Worm (Caenorhabditis elegans) whole organism, early embryonic: ENCODE results near the gene ZK1010.12.

Source experiments
- B0310.2 ChIP-seq: sonication (generic microtip); optimal IDR thresholded peaks from 2 replicates; lab custom pipeline; 2016; ENCODE audit warnings: mild to moderate bottlenecking, missing genetic modification characterization, missing compliant biosample characterization
- F13C5.2 ChIP-seq: sonication (generic microtip); optimal IDR thresholded peaks from 2 replicates; lab custom pipeline; 2017; ENCODE audit warnings: mild to moderate bottlenecking, missing genetic modification characterization, inconsistent platforms, missing compliant biosample characterization
- aly-1 ChIP-seq: sonication (generic microtip); optimal IDR thresholded peaks from 2 replicates; lab custom pipeline; 2016; ENCODE audit warnings: missing genetic modification characterization, missing compliant biosample characterization
- ama-1 ChIP-seq: fragments of 150-350 bp; optimal IDR thresholded peaks from 2 replicates; lab custom pipeline; 2014
- ceh-13 ChIP-seq: fragments of 200-800 bp; sonication (Bioruptor generic); optimal IDR thresholded peaks from 2 replicates; lab custom pipeline; 2018; ENCODE audit warnings: mild to moderate bottlenecking, missing genetic modification characterization, missing compliant biosample characterization
- ceh-36 ChIP-seq: sonication (generic microtip); optimal IDR thresholded peaks from 2 replicates; lab custom pipeline; 2016; ENCODE audit warnings: missing genetic modification characterization, inconsistent platforms, missing compliant biosample characterization
- ets-7 ChIP-seq: sonication (generic microtip); optimal IDR thresholded peaks from 2 replicates; lab custom pipeline; 2016; ENCODE audit warnings: missing genotype, missing genetic modification characterization, missing compliant biosample characterization
- flt-1 ChIP-seq: fragments of 200-800 bp; sonication (Bioruptor generic); IDR thresholded peaks from 2 replicates; pipeline ENCODE4 v1.3.6; 2022; ENCODE audit warnings: missing genetic modification characterization, missing compliant biosample characterization
- hmbx-1 ChIP-seq: sonication (generic microtip); optimal IDR thresholded peaks from 2 replicates; lab custom pipeline; 2016; ENCODE audit warnings: mild to moderate bottlenecking, missing genetic modification characterization, missing compliant biosample characterization
- hmg-4 ChIP-seq: fragments of 200-800 bp; sonication (Bioruptor generic); optimal IDR thresholded peaks from 2 replicates; lab custom pipeline; 2018; ENCODE audit warnings: mild to moderate bottlenecking, missing genetic modification characterization, missing compliant biosample characterization
- hnd-1 ChIP-seq: sonication (generic microtip); optimal IDR thresholded peaks from 2 replicates; lab custom pipeline; 2016; ENCODE audit warnings: missing genetic modification characterization, missing compliant biosample characterization
- pes-1 ChIP-seq: fragments of 200-800 bp; sonication (Bioruptor generic); IDR thresholded peaks from 2 replicates; pipeline ENCODE4 v1.3.6; 2022; ENCODE audit warnings: missing genetic modification reagents, missing genetic modification characterization, missing compliant biosample characterization
- scrt-1 ChIP-seq: fragments of 200-800 bp; sonication (Bioruptor generic); IDR thresholded peaks from 2 replicates; pipeline ENCODE4 v1.3.6; 2022; ENCODE audit warnings: missing genetic modification characterization, missing compliant biosample characterization
- sea-1 ChIP-seq: fragments of 200-800 bp; sonication (Bioruptor generic); conservative IDR thresholded peaks from 2 replicates; pipeline ENCODE4 v1.3.6; 2022; ENCODE audit warnings: missing genetic modification characterization, missing compliant biosample characterization
- tbx-11 ChIP-seq: fragments of 200-800 bp; sonication (Bioruptor generic); IDR thresholded peaks from 2 replicates; pipeline ENCODE4 v1.3.6; 2022; ENCODE audit warnings: missing genetic modification characterization, missing compliant biosample characterization
- tbx-37 ChIP-seq: fragments of 200-800 bp; sonication (Bioruptor generic); conservative IDR thresholded peaks from 2 replicates; pipeline ENCODE4 v1.3.6; 2022; ENCODE audit warnings: missing genetic modification reagents, missing genetic modification characterization, missing compliant biosample characterization
- tra-4 ChIP-seq: sonication (generic microtip); optimal IDR thresholded peaks from 2 replicates; lab custom pipeline; 2017; ENCODE audit warnings: missing genetic modification characterization, missing compliant biosample characterization

ZK1010.12 gene

ce11 chrIII:13018619-13019018 lies 27.5 kb downstream of the ZK1010.12 start, which contains the start of gene col-98:
TSS of gene col-98 (plus strand) at chrIII:13019008.
- TF ChIP-seq ceh-13 (GFP tag; lab: Kevin White, UChicago): no peak
- TF ChIP-seq ama-1 (lab: Kevin White, UChicago): no peak
- no peak for TF ChIP-seq pes-1
- TF ChIP-seq ceh-36: no peak
- TF ChIP-seq hmg-4: no peak
- TF ChIP-seq hnd-1 (tag; lab: Kevin White, UChicago): no peak
- TF ChIP-seq scrt-1 (GFP tag; lab: Robert Waterston, UW): no peak
- TF ChIP-seq aly-1 (tag; lab: Kevin White, UChicago): no peak
- no peak for TF ChIP-seq tbx-11 (GFP tag; lab: Robert Waterston, UW)
- no peak for TF ChIP-seq B0310.2 (tag; lab: Kevin White, UChicago)
- no peak for TF ChIP-seq flt-1 (GFP tag; lab: Robert Waterston, UW)
- TF ChIP-seq hmbx-1: no peak
- TF ChIP-seq ets-7 (tag; lab: Kevin White, UChicago): no peak
- no peak for TF ChIP-seq F13C5.2
- TF ChIP-seq tra-4 (tag; lab: Kevin White, UChicago): no peak
- no peak for TF ChIP-seq sea-1

ce11 chrIII:13019547-13020098 lies 28.5 kb downstream of the ZK1010.12 start:
- TF ChIP-seq ets-7 (tag; lab: Kevin White, UChicago): no peak
- no peak for TF ChIP-seq hmg-4
- TF ChIP-seq sea-1: no peak
- TF ChIP-seq aly-1 (tag; lab: Kevin White, UChicago): no peak

- TF ChIP-seq ets-7 (tag; lab: Kevin White, UChicago) (no peak), hmg-4 (no peak), hnd-1 (tag; lab: Kevin White, UChicago) (no peak), tbx-37 (no peak), tra-4 (tag; lab: Kevin White, UChicago) (no peak), tbx-11 (GFP tag; lab: Robert Waterston, UW) (no peak), sea-1 (no peak)
Observed at ce11 chrIII:13020741-13021140, 29.6 kb downstream of the ZK1010.12 start, which contains the start of gene cyp-13A11. TSS of gene cyp-13A11 (plus strand) at chrIII:13021006.

ce11 chrIII:13024281-13024680 lies 33.2 kb downstream of the ZK1010.12 start, which contains the start of gene cyp-13A12:
TSS of gene cyp-13A12 (plus strand) at chrIII:13024547.
- TF ChIP-seq tra-4 (tag; lab: Kevin White, UChicago) (no peak), scrt-1 (GFP tag; lab: Robert Waterston, UW) (no peak), tbx-11 (GFP tag; lab: Robert Waterston, UW) (no peak), B0310.2 (tag; lab: Kevin White, UChicago) (no peak), ets-7 (tag; lab: Kevin White, UChicago) (no peak), tbx-37 (no peak), flt-1 (GFP tag; lab: Robert Waterston, UW) (no peak), hnd-1 (tag; lab: Kevin White, UChicago) (no peak), sea-1 (no peak), hmbx-1 (no peak), pes-1 (no peak), aly-1 (tag; lab: Kevin White, UChicago) (no peak), ceh-13 (GFP tag; lab: Kevin White, UChicago) (no peak), F13C5.2 (no peak), ceh-36 (no peak), ama-1 (lab: Kevin White, UChicago) (no peak), hmg-4 (no peak)

- TF ChIP-seq B0310.2 (tag; lab: Kevin White, UChicago): no peak
- no peak for TF ChIP-seq hmg-4
- TF ChIP-seq sea-1: no peak
- no peak for TF ChIP-seq tbx-37
Observed at ce11 chrIII:13027949-13028348, 36.9 kb downstream of the ZK1010.12 start.

- TF ChIP-seq aly-1 (tag; lab: Kevin White, UChicago) (no peak), ceh-36 (no peak), hmbx-1 (no peak)
Observed at ce11 chrIII:13029608-13030007, 38.5 kb downstream of the ZK1010.12 start, which contains the start of gene F14F7.4. TSS of gene F14F7.4 (minus strand) at chrIII:13029708.

ce11 chrIII:13030551-13030950 lies 39.5 kb downstream of the ZK1010.12 start, which contains the start of gene F14F7.7:
TSS of gene F14F7.7 (plus strand) at chrIII:13030904.
- TF ChIP-seq ceh-13 (GFP tag; lab: Kevin White, UChicago) (no peak), tbx-37 (no peak), ceh-36 (no peak), pes-1 (no peak), aly-1 (tag; lab: Kevin White, UChicago) (no peak), scrt-1 (GFP tag; lab: Robert Waterston, UW) (no peak), ets-7 (tag; lab: Kevin White, UChicago) (no peak), tbx-11 (GFP tag; lab: Robert Waterston, UW) (no peak), hnd-1 (tag; lab: Kevin White, UChicago) (no peak)

ce11 chrIII:13031701-13032100 lies 40.6 kb downstream of the ZK1010.12 start, which contains the start of gene F14F7.5:
TSS of gene F14F7.5 (plus strand) at chrIII:13032001.
- TF ChIP-seq B0310.2 (tag; lab: Kevin White, UChicago) (no peak), ceh-13 (GFP tag; lab: Kevin White, UChicago) (no peak), tbx-11 (GFP tag; lab: Robert Waterston, UW) (no peak), hnd-1 (tag; lab: Kevin White, UChicago) (no peak), tbx-37 (no peak), flt-1 (GFP tag; lab: Robert Waterston, UW) (no peak), aly-1 (tag; lab: Kevin White, UChicago) (no peak), hmbx-1 (no peak), pes-1 (no peak), ama-1 (lab: Kevin White, UChicago) (no peak), sea-1 (no peak), F13C5.2 (no peak), ceh-36 (no peak), hmg-4 (no peak), scrt-1 (GFP tag; lab: Robert Waterston, UW) (no peak), tra-4 (tag; lab: Kevin White, UChicago) (no peak), ets-7 (tag; lab: Kevin White, UChicago) (no peak)
